Fruit fly (Drosophila melanogaster) whole organism: ENCODE results near the gene CG7142.

Experiments used
- pan ChIP-seq: fragments of >200 bp; optimal IDR thresholded peaks from 2 replicates; lab custom pipeline; 2017
- psq ChIP-seq: fragments of >200 bp; optimal IDR thresholded peaks from 2 replicates; lab custom pipeline; 2017

DNA sequence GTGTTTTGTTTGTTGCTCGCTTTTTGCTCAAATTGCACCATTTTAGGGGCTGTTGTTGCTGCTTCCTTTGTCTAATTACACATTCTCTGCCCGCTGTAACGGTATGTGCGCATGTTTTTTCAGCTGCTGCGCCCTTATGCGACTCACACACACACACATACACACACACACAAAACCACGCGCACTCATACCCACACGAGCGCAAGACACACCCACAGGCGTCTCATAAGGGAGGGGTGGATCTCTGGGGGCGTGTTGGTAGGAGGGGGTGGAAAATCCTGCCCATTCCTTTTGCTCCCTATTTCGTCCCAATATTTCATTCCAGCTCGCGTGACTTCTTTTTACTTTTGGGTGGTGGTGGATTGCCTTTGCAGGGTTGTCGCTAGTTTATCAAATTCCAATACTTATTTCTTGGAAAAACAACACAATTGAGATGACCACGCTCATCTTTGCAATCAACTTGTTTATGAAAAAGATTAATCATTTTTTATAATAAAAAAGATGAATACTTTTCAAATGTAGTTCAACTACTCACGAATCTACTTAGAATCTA, 34.2 kb downstream of the CG7142 start:
- TF ChIP-seq psq (lab: Kevin White, UChicago) = no peak
- TF ChIP-seq pan (lab: Kevin White, UChicago) = no peak
